Worm (Caenorhabditis elegans) whole organism, late embryonic: ENCODE results near the gene T25F10.1.

Experiments
- K09A11.1 ChIP-seq: sonication (generic microtip); optimal IDR thresholded peaks from 2 replicates; lab custom pipeline; 2017; ENCODE audit warnings: antibody characterized with exemption, mild to moderate bottlenecking, missing genetic modification characterization, missing compliant biosample characterization; ENCODE audit not compliant: insufficient read depth
- Y22D7AL.16 ChIP-seq: sonication (generic microtip); optimal IDR thresholded peaks from 2 replicates; lab custom pipeline; 2016; ENCODE audit warnings: missing genetic modification characterization, missing compliant biosample characterization
- pros-1 ChIP-seq: fragments of 150-350 bp; optimal IDR thresholded peaks from 2 replicates; lab custom pipeline; 2014; ENCODE audit warnings: missing biosample characterization, missing genetic modification reagents, missing genetic modification characterization

DNA sequence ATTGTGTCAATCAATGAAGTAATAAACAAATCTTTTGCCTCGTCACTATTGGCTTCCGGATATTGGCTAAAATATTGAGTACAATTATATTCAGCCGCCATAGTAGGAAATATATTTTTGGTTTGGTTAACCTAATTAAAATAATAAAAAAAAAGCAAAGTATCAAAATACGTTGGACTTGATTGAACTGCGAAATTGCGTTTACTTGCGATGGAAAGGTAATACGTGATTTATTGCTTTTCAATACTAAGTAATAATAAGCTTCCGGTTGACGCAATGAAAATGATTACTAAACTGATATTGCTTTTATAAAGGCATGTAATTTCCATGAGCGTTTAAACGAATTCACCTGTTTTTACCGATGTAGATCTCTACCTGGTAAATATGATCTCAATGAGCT, 31.3 kb downstream of the T25F10.1 start, which contains the start of gene dmsr-9:
- no peak for TF ChIP-seq pros-1 (tag; lab: Kevin White, UChicago)
- TF ChIP-seq Y22D7AL.16 (tag; lab: Kevin White, UChicago), result no peak
- TF ChIP-seq K09A11.1 (tag; lab: Kevin White, UChicago), result no peak
